Worm (Caenorhabditis elegans) whole organism, L4/young adult: ENCODE results near the gene F32B6.4.

Experiments used
- W03F9.2 ChIP-seq: fragments of 150-350 bp; optimal IDR thresholded peaks from 2 replicates; lab custom pipeline; 2014; ENCODE audit warnings: missing biosample characterization, missing genetic modification characterization
- him-1 ChIP-seq: sonication (generic microtip); optimal IDR thresholded peaks from 2 replicates; lab custom pipeline; 2016; ENCODE audit warnings: missing genotype, missing genetic modification reagents, missing genetic modification characterization, missing compliant biosample characterization

ce11 chrIV:9872786-9873185, 19.1 kb downstream of the F32B6.4 start:
- TF ChIP-seq him-1 (tag; lab: Kevin White, UChicago) (no peak), W03F9.2 (tag; lab: Kevin White, UChicago) (no peak)
